Fruit fly (Drosophila melanogaster): ENCODE data around the gene CG17327.

The CG17327 gene

DNA sequence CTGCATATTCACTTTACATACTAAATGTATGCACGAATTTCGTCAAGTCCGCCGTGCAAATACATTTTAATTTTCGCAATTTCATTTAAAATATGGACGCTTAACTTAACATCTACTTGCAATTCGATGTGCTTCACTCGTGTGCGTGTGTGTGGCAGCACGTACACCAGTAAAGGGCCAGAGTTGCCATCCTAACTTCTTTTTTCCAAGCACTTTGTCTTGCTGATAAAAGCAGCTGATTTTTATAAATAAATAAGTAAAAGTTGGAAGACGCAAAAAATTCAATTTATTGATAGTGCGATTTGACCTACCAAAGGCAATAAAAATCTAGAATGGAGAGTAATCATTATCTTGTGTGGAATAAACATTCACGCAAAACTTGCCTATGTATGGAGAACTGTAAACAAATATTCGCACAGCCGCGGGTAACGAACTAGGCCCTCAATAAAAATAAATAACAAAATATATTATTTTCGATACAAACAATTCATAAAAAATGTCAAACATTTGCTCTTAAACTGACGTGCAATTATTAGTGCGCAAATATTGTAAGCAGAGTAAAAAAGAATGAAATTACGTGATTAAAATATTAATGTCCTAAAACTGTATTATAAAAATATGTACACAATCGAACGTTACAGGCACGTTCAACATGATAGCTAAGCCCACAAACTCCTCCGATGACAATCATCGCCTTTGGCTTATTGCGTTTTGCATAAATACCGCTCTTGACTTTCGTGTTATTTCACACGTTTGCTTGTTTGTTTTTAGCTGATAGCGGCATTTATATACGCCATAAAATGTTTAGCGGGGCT is 15.2 kb downstream of the CG17327 start:
- TF ChIP-seq h (GFP tag; optimal IDR thresholded peaks at IDR 0.05) (peak; percentile 62), sv (GFP tag; optimal IDR thresholded peaks at IDR 0.05) (peak; percentile 47), GATAd (GFP tag; optimal IDR thresholded peaks at IDR 0.05) (no peak), fru (GFP tag; optimal IDR thresholded peaks at IDR 0.05) (peak; percentile 63), CG9705 (GFP tag; optimal IDR thresholded peaks at IDR 0.05) (peak; percentile 33), dmrt93B (GFP tag; optimal IDR thresholded peaks at IDR 0.05) (no peak), br (GFP tag; optimal IDR thresholded peaks at IDR 0.05) (peak; percentile 38), OdsH (GFP tag; optimal IDR thresholded peaks at IDR 0.05) (peak; percentile 62), HLH106 (tag; optimal IDR thresholded peaks at IDR 0.05) (peak; percentile 70), Myc (optimal IDR thresholded peaks at IDR 0.05) (no peak), woc (GFP tag; optimal IDR thresholded peaks at IDR 0.05) (peak; percentile 59), rgr (GFP tag; optimal IDR thresholded peaks at IDR 0.05) (peak; percentile 67), Hnf4 (GFP tag; optimal IDR thresholded peaks at IDR 0.05) (peak; percentile 24), dsf (GFP tag; optimal IDR thresholded peaks at IDR 0.05; ENCODE audit: borderline replicate concordance) (no peak), usp (GFP tag; optimal IDR thresholded peaks at IDR 0.05) (no peak), Sp1 (GFP tag; optimal IDR thresholded peaks at IDR 0.05) (peak; percentile 61), CG32264 (GFP tag; optimal IDR thresholded peaks at IDR 0.05) (no peak), Abd-B (GFP tag; optimal IDR thresholded peaks at IDR 0.05) (no peak), Vsx2 (GFP tag; optimal IDR thresholded peaks at IDR 0.05; ENCODE audit: partially characterized antibody) (no peak), ey (GFP tag; optimal IDR thresholded peaks at IDR 0.05) (peak; percentile 43), lola (GFP tag; optimal IDR thresholded peaks at IDR 0.05) (no peak), Dif (GFP tag; optimal IDR thresholded peaks at IDR 0.05; ENCODE audit: partially characterized antibody) (no peak), Hr83 (GFP tag; optimal IDR thresholded peaks at IDR 0.05; ENCODE audit: poor library complexity, severe bottlenecking) (peak; percentile 30), N (GFP tag; optimal IDR thresholded peaks at IDR 0.05) (no peak), psq (GFP tag; optimal IDR thresholded peaks at IDR 0.05) (peak; percentile 60), Mio (GFP tag; optimal IDR thresholded peaks at IDR 0.05) (no peak), pan (optimal IDR thresholded peaks at IDR 0.05) (no peak), brk (GFP tag; optimal IDR thresholded peaks at IDR 0.05) (peak; percentile 45), Hr78 (GFP tag; optimal IDR thresholded peaks at IDR 0.05) (no peak), Rel (GFP tag; optimal IDR thresholded peaks at IDR 0.05) (no peak), Rel (tag; optimal IDR thresholded peaks at IDR 0.05) (peak; percentile 54), CrebA (GFP tag; optimal IDR thresholded peaks at IDR 0.05; ENCODE audit: borderline replicate concordance) (no peak), Dfd (GFP tag; optimal IDR thresholded peaks at IDR 0.05) (no peak), Jra (GFP tag; optimal IDR thresholded peaks at IDR 0.05) (no peak), jim (GFP tag; optimal IDR thresholded peaks at IDR 0.05) (no peak), tai (GFP tag; optimal IDR thresholded peaks at IDR 0.05) (no peak), foxo (GFP tag; optimal IDR thresholded peaks at IDR 0.05) (peak in 1 of 2 experiments; percentile 65), dl (GFP tag; optimal IDR thresholded peaks at IDR 0.05; ENCODE audit: insufficient read depth in 1 of 2, partially characterized antibody in 2 of 2) (no peak), sage (GFP tag; optimal IDR thresholded peaks at IDR 0.05) (peak; percentile 43)

DNA sequence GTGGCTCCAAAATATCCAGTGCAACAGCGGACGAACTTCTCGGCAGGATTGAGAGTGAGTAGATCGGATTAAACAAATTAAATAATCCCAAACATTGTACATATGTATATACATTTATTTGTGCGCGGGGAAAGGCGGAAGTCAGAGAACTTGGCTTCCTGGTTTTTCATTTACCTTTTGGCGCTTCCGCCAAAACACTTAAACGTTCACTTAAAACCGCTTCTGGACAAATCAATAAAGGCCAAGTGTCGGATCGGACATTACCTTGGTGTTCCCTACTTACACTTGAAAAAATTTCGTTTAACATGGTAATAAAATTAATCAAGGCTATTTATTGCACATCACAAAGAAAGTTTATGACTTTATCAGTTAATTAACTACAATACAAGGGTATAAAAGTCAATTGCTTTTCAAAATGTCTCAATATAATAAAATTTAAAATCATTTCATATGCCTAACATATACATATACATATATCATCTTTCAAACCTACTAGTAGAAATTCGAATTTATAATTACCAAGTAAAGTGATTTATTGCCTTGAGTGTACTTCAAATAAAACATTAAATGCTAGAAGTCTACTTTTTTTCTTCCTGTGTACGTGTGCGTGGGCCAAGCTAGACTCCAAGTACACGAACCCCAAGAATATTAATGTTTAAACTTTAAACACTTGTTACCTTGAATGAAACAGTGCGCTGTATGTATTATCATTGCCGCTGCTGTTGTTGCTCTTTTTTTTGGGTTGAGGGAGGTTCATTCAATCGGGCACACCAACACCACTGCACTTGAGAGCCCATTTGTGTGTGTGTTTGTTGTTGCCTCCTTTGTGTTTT is 16.0 kb downstream of the CG17327 start:
- no peak for TF ChIP-seq woc (GFP tag; optimal IDR thresholded peaks at IDR 0.05)
- TF ChIP-seq brk (GFP tag; optimal IDR thresholded peaks at IDR 0.05): peak; percentile 37
- TF ChIP-seq CG32264 (GFP tag; optimal IDR thresholded peaks at IDR 0.05): peak; percentile 27
- TF ChIP-seq dmrt93B (GFP tag; optimal IDR thresholded peaks at IDR 0.05): peak; percentile 28
- peak; percentile 74 for TF ChIP-seq Sp1 (GFP tag; optimal IDR thresholded peaks at IDR 0.05)
- TF ChIP-seq HLH106 (tag; optimal IDR thresholded peaks at IDR 0.05): peak; percentile 69
- TF ChIP-seq sage (GFP tag; optimal IDR thresholded peaks at IDR 0.05): no peak
- no peak for TF ChIP-seq Hr78 (GFP tag; optimal IDR thresholded peaks at IDR 0.05)
- no peak for TF ChIP-seq Jra (GFP tag; optimal IDR thresholded peaks at IDR 0.05)
- TF ChIP-seq Hnf4 (GFP tag; optimal IDR thresholded peaks at IDR 0.05): no peak
- no peak for TF ChIP-seq OdsH (GFP tag; optimal IDR thresholded peaks at IDR 0.05)
- no peak for TF ChIP-seq Vsx2 (GFP tag; optimal IDR thresholded peaks at IDR 0.05; ENCODE audit: partially characterized antibody)
- TF ChIP-seq CG9705 (GFP tag; optimal IDR thresholded peaks at IDR 0.05): peak; percentile 31
- TF ChIP-seq usp (GFP tag; optimal IDR thresholded peaks at IDR 0.05): no peak
- TF ChIP-seq Abd-B (GFP tag; optimal IDR thresholded peaks at IDR 0.05): no peak
- no peak for TF ChIP-seq Myc (optimal IDR thresholded peaks at IDR 0.05)
- TF ChIP-seq br (GFP tag; optimal IDR thresholded peaks at IDR 0.05): no peak
- no peak for TF ChIP-seq tai (GFP tag; optimal IDR thresholded peaks at IDR 0.05)
- peak; percentile 40 for TF ChIP-seq h (GFP tag; optimal IDR thresholded peaks at IDR 0.05)
- TF ChIP-seq Hr83 (GFP tag; optimal IDR thresholded peaks at IDR 0.05; ENCODE audit: poor library complexity, severe bottlenecking): peak; percentile 36
- no peak for TF ChIP-seq CrebA (GFP tag; optimal IDR thresholded peaks at IDR 0.05; ENCODE audit: borderline replicate concordance)
- TF ChIP-seq fru (GFP tag; optimal IDR thresholded peaks at IDR 0.05): peak; percentile 63
- peak; percentile 22 for TF ChIP-seq ey (GFP tag; optimal IDR thresholded peaks at IDR 0.05)
- no peak for TF ChIP-seq Dif (GFP tag; optimal IDR thresholded peaks at IDR 0.05; ENCODE audit: partially characterized antibody)
- TF ChIP-seq N (GFP tag; optimal IDR thresholded peaks at IDR 0.05): peak; percentile 33
- TF ChIP-seq lola (GFP tag; optimal IDR thresholded peaks at IDR 0.05): no peak
- TF ChIP-seq sv (GFP tag; optimal IDR thresholded peaks at IDR 0.05): peak; percentile 33
- TF ChIP-seq GATAd (GFP tag; optimal IDR thresholded peaks at IDR 0.05): no peak
- no peak for TF ChIP-seq Mio (GFP tag; optimal IDR thresholded peaks at IDR 0.05)
- no peak for TF ChIP-seq Rel (GFP tag; optimal IDR thresholded peaks at IDR 0.05)
- TF ChIP-seq Rel (tag; optimal IDR thresholded peaks at IDR 0.05): no peak
- TF ChIP-seq rgr (GFP tag; optimal IDR thresholded peaks at IDR 0.05): peak; percentile 46
- peak; percentile 18 for TF ChIP-seq psq (GFP tag; optimal IDR thresholded peaks at IDR 0.05)
- TF ChIP-seq foxo (GFP tag; optimal IDR thresholded peaks at IDR 0.05): peak in 1 of 2 experiments; percentile 72
- TF ChIP-seq dsf (GFP tag; optimal IDR thresholded peaks at IDR 0.05; ENCODE audit: borderline replicate concordance): no peak
- TF ChIP-seq dl (GFP tag; optimal IDR thresholded peaks at IDR 0.05; ENCODE audit: insufficient read depth in 1 of 2, partially characterized antibody in 2 of 2): no peak
- no peak for TF ChIP-seq pan (optimal IDR thresholded peaks at IDR 0.05)
